Fruit fly (Drosophila melanogaster) whole organism, embryonic: ENCODE data around the gene CG7512.

Experiments used
- BtbVII ChIP-seq: fragments of 200-800 bp; sonication (Bioruptor generic); optimal IDR thresholded peaks from 3 replicates; lab custom pipeline; 2017; ENCODE audit warnings: missing biosample characterization, mild to moderate bottlenecking, missing genetic modification characterization
- CG13624 ChIP-seq: fragments of 200-800 bp; sonication (Bioruptor generic); optimal IDR thresholded peaks from 2 replicates; lab custom pipeline; 2016; ENCODE audit warnings: missing biosample characterization, missing genetic modification characterization
- CG13775 ChIP-seq: fragments of 200-800 bp; sonication (Bioruptor generic); optimal IDR thresholded peaks from 3 replicates; lab custom pipeline; 2017; ENCODE audit warnings: missing biosample characterization, mild to moderate bottlenecking, missing genetic modification characterization
- CG14014 ChIP-seq: fragments of 200-800 bp; sonication (Bioruptor generic); IDR thresholded peaks from 2 replicates; pipeline ENCODE4 v1.3.6; 2022; ENCODE audit warnings: missing biosample characterization, missing genetic modification characterization
- CG15073 ChIP-seq: fragments of 200-800 bp; sonication (Bioruptor generic); optimal IDR thresholded peaks from 2 replicates; lab custom pipeline; 2016; ENCODE audit warnings: missing biosample characterization, missing genetic modification characterization
- CG1603 ChIP-seq: fragments of 200-800 bp; sonication (Bioruptor generic); optimal IDR thresholded peaks from 2 replicates; lab custom pipeline; 2019; ENCODE audit warnings: missing biosample characterization, mild to moderate bottlenecking, missing genetic modification characterization, moderate library complexity
- CG2678 ChIP-seq: fragments of 200-800 bp; sonication (Bioruptor generic); optimal IDR thresholded peaks from 3 replicates; lab custom pipeline; 2019; ENCODE audit warnings: missing biosample characterization, mild to moderate bottlenecking, missing genetic modification characterization, moderate library complexity
- CG31224 ChIP-seq: fragments of 200-800 bp; sonication (Bioruptor generic); IDR thresholded peaks from 2 replicates; pipeline ENCODE4 v1.3.6; 2022; ENCODE audit warnings: missing biosample characterization, missing genetic modification characterization
- CG5180 ChIP-seq: fragments of 200-800 bp; sonication (Bioruptor generic); optimal IDR thresholded peaks from 3 replicates; lab custom pipeline; 2017; ENCODE audit warnings: missing biosample characterization, missing genetic modification characterization, mild to moderate bottlenecking, moderate library complexity, missing genetic modification reagents
- CG7745 ChIP-seq: fragments of 200-800 bp; sonication (Bioruptor generic); optimal IDR thresholded peaks from 2 replicates; lab custom pipeline; 2018; ENCODE audit warnings: missing biosample characterization, mild to moderate bottlenecking, missing genetic modification characterization, moderate library complexity
- CG7928 ChIP-seq: fragments of 200-800 bp; sonication (Bioruptor generic); optimal IDR thresholded peaks from 2 replicates; lab custom pipeline; 2017; ENCODE audit warnings: missing biosample characterization, mild to moderate bottlenecking, missing genetic modification characterization
- Deaf1 ChIP-seq: fragments of 200-800 bp; optimal IDR thresholded peaks from 3 replicates; lab custom pipeline; 2019; ENCODE audit warnings: missing biosample characterization, mild to moderate bottlenecking, missing genetic modification characterization, moderate library complexity
- Eip74EF ChIP-seq, 2 experiments: fragments of 200-800 bp in 1 of 2; fragments of >200 bp in 1 of 2; sonication (Bioruptor generic) in 1 of 2; optimal IDR thresholded peaks; 2 replicates each; lab custom pipeline; 2017 to 2019; ENCODE audit warnings: missing biosample characterization in 2 of 2, missing genetic modification characterization in 2 of 2, mild to moderate bottlenecking in 1 of 2, moderate library complexity in 1 of 2
- H15 ChIP-seq: fragments of 200-800 bp; sonication (Bioruptor generic); IDR thresholded peaks from 3 replicates; pipeline ENCODE4 v1.3.6; 2022; ENCODE audit warnings: missing biosample characterization, missing genetic modification characterization
- Pdp1 ChIP-seq, 2 experiments: fragments of 200-800 bp; sonication (Bioruptor generic); optimal IDR thresholded peaks; 3 replicates each; lab custom pipeline; 2016; ENCODE audit warnings: missing biosample characterization in 2 of 2, missing genetic modification characterization in 2 of 2, mild to moderate bottlenecking in 1 of 2, moderate library complexity in 1 of 2
- Sox100B ChIP-seq: fragments of 200-800 bp; sonication (Bioruptor generic); optimal IDR thresholded peaks from 3 replicates; lab custom pipeline; 2018; ENCODE audit warnings: missing biosample characterization, mild to moderate bottlenecking, missing genetic modification characterization
- ci ChIP-seq: fragments of 200-800 bp; sonication (Bioruptor generic); IDR thresholded peaks from 3 replicates; pipeline ENCODE4 v1.3.6; 2022; ENCODE audit warnings: missing biosample characterization, missing genetic modification characterization
- corto ChIP-seq: fragments of 200-800 bp; sonication (Bioruptor generic); optimal IDR thresholded peaks from 2 replicates; lab custom pipeline; 2016; ENCODE audit warnings: missing biosample characterization, mild to moderate bottlenecking, missing genetic modification characterization, moderate library complexity
- en ChIP-seq: fragments of 200-800 bp; sonication (Bioruptor generic); optimal IDR thresholded peaks from 2 replicates; lab custom pipeline; 2016; ENCODE audit warnings: missing biosample characterization, missing genetic modification characterization
- esg ChIP-seq: fragments of 200-800 bp; sonication (Bioruptor generic); conservative IDR thresholded peaks from 2 replicates; pipeline ENCODE4 v1.3.6; 2022; ENCODE audit warnings: missing biosample characterization, missing genetic modification characterization
- nmo ChIP-seq: fragments of 200-800 bp; sonication (Bioruptor generic); optimal IDR thresholded peaks from 2 replicates; lab custom pipeline; 2018; ENCODE audit warnings: missing biosample characterization, mild to moderate bottlenecking, missing genetic modification characterization, moderate library complexity
- sens ChIP-seq: fragments of 200-800 bp; sonication (Bioruptor generic); peaks from one replicate; lab custom pipeline; 2016; ENCODE audit warnings: missing biosample characterization, missing genetic modification characterization

Gene CG7512

DNA sequence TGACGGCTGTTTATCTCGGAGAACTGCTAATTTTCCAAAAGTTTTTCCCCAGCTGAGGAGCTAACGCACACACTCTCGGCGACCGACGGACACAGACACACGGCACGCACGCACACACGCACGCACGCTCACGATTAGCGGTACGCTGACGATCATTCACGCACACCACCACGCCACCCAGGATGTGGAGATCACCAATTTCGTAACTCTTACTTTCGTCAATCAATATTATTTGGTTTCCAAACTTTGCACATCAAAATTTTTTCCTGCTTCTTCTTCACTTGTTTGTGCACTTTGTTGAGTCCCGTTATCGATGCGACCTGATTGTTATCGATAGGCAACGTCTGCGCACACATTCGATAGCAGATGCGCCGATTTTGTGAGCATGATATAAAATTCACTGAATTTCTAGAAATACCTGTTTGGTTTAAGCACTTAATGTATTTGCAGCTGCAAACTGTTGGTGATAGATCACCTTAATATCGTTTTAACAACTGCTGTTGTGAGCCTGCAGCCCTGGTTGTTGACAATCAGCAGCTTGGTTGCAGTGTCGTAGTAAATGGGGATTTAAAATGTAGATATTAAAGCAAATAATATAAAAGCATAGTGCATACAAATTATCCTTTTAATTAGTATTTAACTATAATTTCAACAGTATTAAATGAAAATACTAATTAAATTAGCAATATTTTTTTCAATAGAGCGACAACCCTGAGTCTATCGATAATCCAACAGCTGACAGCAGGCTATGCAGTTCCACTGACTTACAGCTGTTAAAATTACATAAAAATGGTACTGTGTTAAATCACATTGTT, 48.6 kb downstream of the CG7512 start, which contains the start of the genes CG7394 and Mob2 (continued):
- peak; percentile 88 for TF ChIP-seq ci (GFP tag; lab: Robert Waterston, UW)
- TF ChIP-seq CG13624 (GFP tag; lab: Kevin White, UChicago): peak; percentile 81
- peak; percentile 44 for TF ChIP-seq CG15073 (GFP tag; lab: Kevin White, UChicago)
- peak; percentile 61 to 91 for TF ChIP-seq Pdp1 (GFP tag; optimal IDR thresholded peaks at IDR 0.05; lab: Kevin White, UChicago)
- peak; percentile 92 for TF ChIP-seq CG2678
- TF ChIP-seq H15 (GFP tag; lab: Robert Waterston, UW): peak; percentile 88
- peak; percentile 78 for TF ChIP-seq CG1603 (tag; lab: Kevin White, UChicago)
- TF ChIP-seq CG14014: peak; percentile 92
- no peak for TF ChIP-seq en
- peak; percentile 67 for TF ChIP-seq Deaf1 (tag; lab: Kevin White, UChicago)
- TF ChIP-seq CG13775 (GFP tag; lab: Kevin White, UChicago): peak; percentile 94
- peak; percentile 94 for TF ChIP-seq CG7928 (GFP tag; lab: Kevin White, UChicago)
- TF ChIP-seq Eip74EF (GFP tag; optimal IDR thresholded peaks at IDR 0.05; lab: Kevin White, UChicago): peak in 1 of 2 experiments; percentile 70
- peak; percentile 43 for TF ChIP-seq corto (GFP tag; lab: Kevin White, UChicago)
- peak; percentile 84 for TF ChIP-seq CG31224 (GFP tag; lab: Robert Waterston, UW)
- peak; percentile 79 for TF ChIP-seq Sox100B
- no peak for TF ChIP-seq CG7745 (tag; lab: Kevin White, UChicago)
- peak; percentile 80 for TF ChIP-seq esg (GFP tag; lab: Robert Waterston, UW)

DNA sequence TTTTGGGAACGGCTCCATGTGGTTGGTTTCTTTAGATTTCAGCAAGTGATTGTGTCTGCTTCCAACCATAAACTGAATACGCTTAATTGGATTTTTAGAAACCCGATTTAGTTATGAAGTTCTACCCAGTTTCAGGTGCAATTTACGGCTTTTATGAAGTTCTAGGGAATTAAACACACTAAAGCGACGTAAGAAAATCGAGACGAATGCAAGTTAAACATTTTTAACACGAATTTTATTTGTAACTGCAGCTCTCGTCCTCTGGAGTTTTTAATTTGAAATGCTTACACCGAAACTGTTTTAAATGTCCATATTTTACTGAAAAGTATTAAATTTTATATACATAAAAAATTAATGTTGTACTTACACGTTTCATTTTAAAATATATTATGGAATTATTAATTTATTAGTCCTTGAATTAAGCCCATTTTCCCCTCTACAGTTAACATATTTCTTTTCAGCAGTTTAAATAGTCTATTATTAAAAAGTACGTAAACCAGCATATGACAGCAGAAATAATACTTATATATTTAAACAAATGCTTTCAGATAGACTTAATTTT, 50.5 kb downstream of the CG7512 start, which contains the start of the genes CG46412 and CG33267:
Gene CG46412, minus strand, starts transcription at position 101 of the 562 bp plus-strand sequence.
Gene CG33267, plus strand, starts transcription at position 512 of the 562 bp plus-strand sequence.
- TF ChIP-seq CG5180 (no peak), nmo (no peak), BtbVII (GFP tag; lab: Kevin White, UChicago) (no peak), sens (GFP tag; lab: Kevin White, UChicago) (peak; percentile 30)
